Worm (Caenorhabditis elegans) whole organism, midembryonic: ENCODE data around the gene osta-3.

Experiments used
- T22C8.4 ChIP-seq: fragments of 200-800 bp; sonication (Bioruptor generic); IDR thresholded peaks from 2 replicates; pipeline ENCODE4 v1.3.6; 2022; ENCODE audit warnings: missing genetic modification characterization, missing compliant biosample characterization
- cog-1 ChIP-seq: sonication (generic microtip); optimal IDR thresholded peaks from 2 replicates; lab custom pipeline; 2016; ENCODE audit warnings: missing genetic modification characterization, missing compliant biosample characterization
- flt-1 ChIP-seq: fragments of 200-800 bp; sonication (Bioruptor generic); IDR thresholded peaks from 2 replicates; pipeline ENCODE4 v1.3.6; 2022; ENCODE audit warnings: missing genetic modification characterization, missing compliant biosample characterization
- klf-2 ChIP-seq: fragments of 200-800 bp; sonication (Bioruptor generic); conservative IDR thresholded peaks from 2 replicates; pipeline ENCODE4 v1.3.6; 2022; ENCODE audit warnings: missing genetic modification reagents, missing genetic modification characterization, missing compliant biosample characterization
- med-1 ChIP-seq: sonication (generic microtip); optimal IDR thresholded peaks from 2 replicates; lab custom pipeline; 2017; ENCODE audit warnings: missing genetic modification characterization, mild to moderate bottlenecking, missing compliant biosample characterization, antibody characterized with exemption, missing genetic modification reagents; ENCODE audit not compliant: insufficient read depth
- ref-1 ChIP-seq: fragments of 200-800 bp; sonication (Bioruptor generic); conservative IDR thresholded peaks from 2 replicates; pipeline ENCODE4 v1.3.6; 2022; ENCODE audit warnings: missing genetic modification reagents, missing genetic modification characterization, missing compliant biosample characterization
- tab-1 ChIP-seq: fragments of 200-800 bp; sonication (Bioruptor generic); IDR thresholded peaks from 2 replicates; pipeline ENCODE4 v1.3.6; 2022; ENCODE audit warnings: missing genetic modification characterization, missing compliant biosample characterization
- ztf-23 ChIP-seq: fragments of 200-800 bp; sonication (Bioruptor generic); IDR thresholded peaks from 2 replicates; pipeline ENCODE4 v1.3.6; 2022; ENCODE audit warnings: missing genetic modification reagents, missing genetic modification characterization, missing compliant biosample characterization
- ztf-29 ChIP-seq: fragments of 200-800 bp; sonication (Bioruptor generic); IDR thresholded peaks from 2 replicates; pipeline ENCODE4 v1.3.6; 2022; ENCODE audit warnings: missing genetic modification reagents, missing genetic modification characterization, missing compliant biosample characterization

DNA sequence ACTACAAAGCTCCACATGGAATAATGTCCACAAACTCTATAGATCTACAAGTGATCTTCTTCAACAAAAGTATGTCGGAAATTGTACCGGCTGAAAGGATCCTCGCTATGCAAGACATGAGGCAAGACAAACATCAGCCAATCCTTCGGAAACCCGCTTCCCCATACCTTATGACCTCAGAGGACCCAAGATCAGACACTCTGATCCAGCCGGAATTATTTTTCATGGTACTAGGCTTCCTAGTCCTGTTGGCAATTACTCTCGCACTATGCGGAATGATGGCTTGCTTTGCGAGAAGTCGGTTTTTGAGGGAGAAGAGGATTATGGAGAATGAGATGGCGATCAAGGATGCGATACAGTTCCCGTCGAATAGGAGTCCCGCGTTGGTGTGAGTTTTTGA is 37.6 kb downstream of the osta-3 start:
- TF ChIP-seq klf-2 (no peak), T22C8.4 (GFP tag; lab: Robert Waterston, UW) (no peak), med-1 (GFP tag; lab: Kevin White, UChicago) (no peak), flt-1 (GFP tag; lab: Robert Waterston, UW) (no peak), ref-1 (GFP tag; lab: Robert Waterston, UW) (no peak), cog-1 (tag; lab: Kevin White, UChicago) (no peak), ztf-29 (no peak), ztf-23 (GFP tag; lab: Robert Waterston, UW) (no peak), tab-1 (no peak)
